Fruit fly (Drosophila melanogaster): Measurements from ENCODE around the gene CG13920.

DNA sequence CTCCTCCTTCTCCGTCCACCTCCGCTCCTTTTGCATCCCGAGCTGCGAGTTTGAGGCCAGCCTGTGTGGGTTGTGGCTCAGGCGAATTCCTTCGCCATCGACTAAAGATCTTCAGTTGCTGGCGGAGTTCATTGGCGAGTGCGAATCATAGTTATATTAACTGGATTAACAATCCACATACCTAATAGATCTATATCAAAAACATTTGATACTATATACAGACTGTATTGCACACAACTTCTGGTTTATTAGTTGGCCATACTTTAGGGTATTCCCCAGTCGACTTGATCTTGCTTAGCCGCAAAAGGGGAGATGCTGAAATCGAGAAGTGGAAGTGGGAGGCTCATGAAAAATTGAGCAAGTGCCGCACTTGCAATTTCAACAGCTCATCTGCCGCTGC is 44.1 kb downstream of the CG13920 start:
- no peak for TF ChIP-seq CG12605 (GFP tag; IDR thresholded peaks at IDR 0.05)
- TF ChIP-seq D1 (tag; optimal IDR thresholded peaks at IDR 0.05), result no peak
- TF ChIP-seq CG4496 (GFP tag; IDR thresholded peaks at IDR 0.05), result no peak

All from whole organism, pupa.